Worm (Caenorhabditis elegans) whole organism, L3 larva: ENCODE measurements around the gene B0361.14.

Source experiments
- aly-2 ChIP-seq: fragments of 150-350 bp; optimal IDR thresholded peaks from 2 replicates; lab custom pipeline; 2014; ENCODE audit warnings: missing biosample characterization, missing genetic modification characterization
- elt-1 ChIP-seq: fragments of 150-350 bp; optimal IDR thresholded peaks from 2 replicates; lab custom pipeline; 2014; ENCODE audit warnings: missing biosample characterization, missing genetic modification characterization
- fkh-10 ChIP-seq: sonication (generic microtip); optimal IDR thresholded peaks from 2 replicates; lab custom pipeline; 2017; ENCODE audit warnings: missing biosample characterization, missing genetic modification reagents, missing genetic modification characterization
- fos-1 ChIP-seq: fragments of 150-350 bp; optimal IDR thresholded peaks from 2 replicates; lab custom pipeline; 2014; ENCODE audit warnings: missing biosample characterization, missing genetic modification characterization
- lin-39 ChIP-seq: fragments of 150-350 bp; optimal IDR thresholded peaks from 2 replicates; lab custom pipeline; 2018; ENCODE audit warnings: missing biosample characterization, missing genetic modification reagents, missing genetic modification characterization
- nhr-11 ChIP-seq: fragments of 150-350 bp; optimal IDR thresholded peaks from 2 replicates; lab custom pipeline; 2014; ENCODE audit warnings: missing biosample characterization, missing genetic modification characterization
- nhr-25 ChIP-seq: sonication (generic microtip); optimal IDR thresholded peaks from 2 replicates; lab custom pipeline; 2017; ENCODE audit warnings: missing biosample characterization, missing genetic modification characterization
- nhr-28 ChIP-seq: fragments of 150-350 bp; optimal IDR thresholded peaks from 2 replicates; lab custom pipeline; 2014; ENCODE audit warnings: missing biosample characterization, missing genetic modification characterization
- nhr-76 ChIP-seq: fragments of 150-350 bp; sonication (generic microtip); optimal IDR thresholded peaks from 5 replicates; lab custom pipeline; 2014; ENCODE audit warnings: missing biosample characterization, missing genetic modification characterization
- pha-4 ChIP-seq: fragments of 150-350 bp; optimal IDR thresholded peaks from 2 replicates; lab custom pipeline; 2014; ENCODE audit warnings: missing biosample characterization, missing genetic modification reagents, missing genetic modification characterization
- snpc-4 ChIP-seq: fragments of 150-350 bp; optimal IDR thresholded peaks from 2 replicates; lab custom pipeline; 2014; ENCODE audit warnings: missing biosample characterization, missing genetic modification characterization
- tbx-2 ChIP-seq: sonication (generic microtip); optimal IDR thresholded peaks from 2 replicates; lab custom pipeline; 2016; ENCODE audit warnings: mild to moderate bottlenecking, missing genetic modification characterization, missing compliant biosample characterization
- unc-62 ChIP-seq: fragments of 150-350 bp; sonication (generic microtip); optimal IDR thresholded peaks from 4 replicates; lab custom pipeline; 2014; ENCODE audit warnings: missing biosample characterization, missing genetic modification reagents, missing genetic modification characterization
- ztf-11 ChIP-seq: fragments of 150-350 bp; optimal IDR thresholded peaks from 2 replicates; lab custom pipeline; 2014; ENCODE audit warnings: missing biosample characterization, missing genetic modification characterization

ce11 chrIII:7278491-7278890 lies 20.8 kb downstream of the B0361.14 start:
- TF ChIP-seq aly-2 (tag; lab: Kevin White, UChicago) (no peak), nhr-25 (tag; lab: Kevin White, UChicago) (no peak), pha-4 (tag; lab: Kevin White, UChicago) (peak; percentile 82), fkh-10 (GFP tag; lab: Kevin White, UChicago) (no peak), ztf-11 (no peak), snpc-4 (tag; lab: Kevin White, UChicago) (peak; percentile 99), nhr-28 (tag; lab: Kevin White, UChicago) (no peak), nhr-11 (tag; lab: Kevin White, UChicago) (peak; percentile 39), fos-1 (tag; lab: Kevin White, UChicago) (no peak), nhr-76 (no peak), lin-39 (tag; lab: Kevin White, UChicago) (no peak), tbx-2 (tag; lab: Kevin White, UChicago) (no peak), unc-62 (GFP tag; lab: Kevin White, UChicago) (no peak), elt-1 (tag; lab: Kevin White, UChicago) (no peak)
